Worm (Caenorhabditis elegans) whole organism, L4/young adult: ENCODE measurements around the gene ZK632.4.

ENCODE experiments used
- W03F9.2 ChIP-seq: fragments of 150-350 bp; optimal IDR thresholded peaks from 2 replicates; lab custom pipeline; 2014; ENCODE audit warnings: missing biosample characterization, missing genetic modification characterization
- dao-5 ChIP-seq: sonication (generic microtip); optimal IDR thresholded peaks from 2 replicates; lab custom pipeline; 2016; ENCODE audit warnings: missing genotype, missing genetic modification characterization, moderate library complexity, missing compliant biosample characterization
- him-1 ChIP-seq: sonication (generic microtip); optimal IDR thresholded peaks from 2 replicates; lab custom pipeline; 2016; ENCODE audit warnings: missing genotype, missing genetic modification reagents, missing genetic modification characterization, missing compliant biosample characterization

The ZK632.4 gene

DNA sequence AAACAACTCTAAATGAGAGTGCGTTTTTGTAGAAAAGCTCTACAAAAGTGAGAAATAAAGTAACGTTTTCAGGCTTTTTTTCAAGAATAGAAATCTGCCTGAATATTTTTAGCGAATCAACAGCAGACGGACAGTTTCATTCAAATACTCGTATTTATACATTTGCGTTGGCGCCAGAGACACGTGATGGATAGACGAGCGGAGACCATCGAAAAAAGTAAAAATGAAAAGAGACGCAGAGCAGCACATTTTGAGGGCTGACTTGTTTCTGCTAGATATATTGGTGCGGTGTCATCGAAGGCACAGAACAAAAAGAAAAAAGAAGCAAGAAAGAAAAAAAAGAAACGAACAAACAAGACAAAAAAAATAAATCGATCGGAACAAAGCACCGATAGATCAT is 18.8 kb upstream of the ZK632.4 start:
- TF ChIP-seq him-1 (tag; lab: Kevin White, UChicago): no peak
- TF ChIP-seq W03F9.2 (tag; lab: Kevin White, UChicago): no peak
- TF ChIP-seq dao-5 (tag; lab: Kevin White, UChicago): no peak

DNA sequence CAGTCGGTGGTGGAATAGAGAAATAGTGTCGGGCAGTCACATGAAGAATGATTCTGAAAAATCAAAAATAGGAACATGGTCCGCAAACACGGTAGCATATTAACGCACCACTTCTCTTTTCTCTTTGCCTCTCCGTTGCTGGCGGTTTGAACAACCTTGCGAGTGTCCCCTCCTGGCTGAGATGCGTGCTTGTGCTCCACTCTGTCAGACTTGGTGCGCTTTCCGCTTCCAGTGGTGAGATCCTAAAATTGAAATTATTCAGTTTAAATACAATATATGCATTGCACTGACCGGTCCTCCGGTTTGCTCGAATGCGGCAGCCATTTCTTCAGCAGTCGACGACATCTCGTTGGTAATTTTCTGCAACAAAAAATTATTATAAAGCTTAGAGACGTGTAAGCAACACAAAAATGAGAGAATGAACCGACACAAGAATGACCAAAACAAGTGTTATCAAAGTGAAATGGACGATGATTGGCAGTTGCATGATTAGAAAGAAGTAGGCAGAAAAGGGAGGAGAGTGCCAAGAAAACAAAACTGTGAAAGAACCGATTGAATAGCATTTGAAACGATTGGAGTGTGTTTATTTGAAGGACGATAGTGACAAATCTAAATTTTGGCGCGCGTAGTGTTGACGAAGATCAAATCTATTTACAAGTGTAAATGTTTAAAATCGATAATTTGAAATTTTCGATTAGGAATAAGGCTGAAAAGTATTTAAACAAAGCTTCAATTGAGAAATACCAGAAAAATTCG is 18.0 kb upstream of the ZK632.4 start, which contains the start of gene ZK632.9:
TSS of gene ZK632.9 (minus strand) at position 360 of the 756 bp plus-strand sequence.
- no peak for TF ChIP-seq dao-5 (tag; lab: Kevin White, UChicago)

DNA sequence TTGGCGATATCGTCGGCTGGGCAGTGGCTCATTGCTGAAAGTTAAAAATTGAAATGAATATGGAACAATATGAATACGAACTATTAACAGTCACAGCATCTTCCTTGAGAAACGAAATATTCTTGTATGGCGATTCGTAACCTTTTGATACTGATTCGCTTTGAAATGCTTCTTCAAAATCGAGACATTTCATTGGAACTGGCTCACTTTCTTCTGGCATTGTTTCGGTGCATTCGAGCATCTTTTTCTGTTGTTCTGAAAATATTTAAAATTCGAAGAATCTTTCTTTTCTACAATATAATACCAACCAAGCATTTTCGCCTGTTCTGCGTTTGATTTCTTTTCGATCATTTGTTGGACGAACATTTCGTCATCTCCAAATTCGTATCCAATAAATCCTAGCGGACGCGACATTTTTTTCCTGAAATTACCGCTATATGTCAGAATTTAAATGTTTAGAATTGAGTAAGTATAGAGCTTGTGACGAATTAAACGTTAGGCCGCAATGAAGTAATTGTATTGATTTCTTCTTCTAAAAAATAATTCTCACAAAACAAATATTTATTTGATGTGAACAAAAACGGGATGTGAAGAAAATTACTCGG is 17.2 kb upstream of the ZK632.4 start, which contains the start of gene lin-52:
TSS of gene lin-52 (minus strand) at position 421 of the 605 bp plus-strand sequence.
- TF ChIP-seq dao-5 (tag; lab: Kevin White, UChicago): no peak
- TF ChIP-seq W03F9.2 (tag; lab: Kevin White, UChicago): no peak
- TF ChIP-seq him-1 (tag; lab: Kevin White, UChicago): no peak

DNA sequence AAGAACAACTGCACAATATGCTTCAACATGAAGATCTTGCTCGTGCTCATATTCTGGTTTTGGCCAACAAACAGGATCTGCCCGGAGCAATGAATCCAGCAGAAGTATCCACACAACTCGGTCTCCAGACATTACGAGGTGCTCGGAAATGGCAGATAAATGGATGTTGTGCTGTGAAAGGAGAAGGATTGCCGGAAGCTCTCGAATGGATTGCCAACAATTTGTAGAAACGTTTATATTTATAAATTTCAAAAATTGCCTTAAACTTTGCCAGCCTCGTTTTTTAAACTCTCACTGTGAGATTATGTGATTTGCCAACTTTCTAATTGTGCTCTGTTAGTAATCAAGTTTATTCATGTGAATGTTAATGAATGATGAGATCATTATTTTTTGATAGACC is 16.5 kb upstream of the ZK632.4 start:
- no peak for TF ChIP-seq him-1 (tag; lab: Kevin White, UChicago)
- TF ChIP-seq dao-5 (tag; lab: Kevin White, UChicago): no peak
- no peak for TF ChIP-seq W03F9.2 (tag; lab: Kevin White, UChicago)

DNA sequence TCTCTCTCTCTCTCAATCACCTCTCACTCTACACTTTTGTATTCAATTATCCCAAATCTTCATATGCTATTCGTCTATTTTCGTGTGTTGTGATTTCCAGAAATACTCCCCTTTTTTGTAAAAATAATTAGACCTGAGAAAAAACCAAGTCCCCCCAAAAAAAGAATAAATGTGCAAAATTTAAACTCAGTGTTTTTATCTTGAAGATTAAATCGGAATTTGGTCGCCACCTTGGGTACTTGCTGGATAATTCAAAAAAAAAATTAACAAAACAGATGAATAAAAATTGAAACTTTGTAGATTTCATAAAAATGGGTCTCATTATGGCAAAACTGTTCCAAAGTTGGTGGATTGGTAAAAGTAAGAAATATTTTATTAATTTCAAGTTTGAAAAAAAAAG is 15.7 kb upstream of the ZK632.4 start, which contains the start of gene arl-5:
TSS of gene arl-5 (plus strand) at position 301 of the 400 bp plus-strand sequence.
- TF ChIP-seq W03F9.2 (tag; lab: Kevin White, UChicago): no peak
- no peak for TF ChIP-seq him-1 (tag; lab: Kevin White, UChicago)
- no peak for TF ChIP-seq dao-5 (tag; lab: Kevin White, UChicago)

DNA sequence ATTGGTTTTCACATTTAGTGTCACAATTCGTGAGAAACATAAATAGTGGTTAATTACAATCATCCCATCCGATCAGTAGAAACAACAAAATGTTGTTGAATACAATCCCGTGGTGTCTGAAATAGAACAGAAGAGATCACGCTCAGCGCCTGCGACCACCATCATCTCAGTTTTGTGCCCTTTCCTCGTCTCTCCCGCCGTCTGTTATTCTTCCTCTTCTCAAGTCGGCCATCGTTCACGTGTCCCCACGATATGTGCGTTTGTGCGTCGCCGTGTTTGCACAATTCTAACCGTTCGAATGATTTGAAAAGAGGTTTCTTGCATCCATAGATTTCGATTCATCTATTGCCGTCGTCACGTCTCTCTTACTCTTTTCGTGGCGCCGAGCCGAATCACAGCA is 11.5 kb upstream of the ZK632.4 start, which contains the start of gene panl-3:
TSS of gene panl-3 (plus strand) at position 294 of the 400 bp plus-strand sequence.
- TF ChIP-seq W03F9.2 (tag; lab: Kevin White, UChicago) (no peak), dao-5 (tag; lab: Kevin White, UChicago) (no peak), him-1 (tag; lab: Kevin White, UChicago) (no peak)

DNA sequence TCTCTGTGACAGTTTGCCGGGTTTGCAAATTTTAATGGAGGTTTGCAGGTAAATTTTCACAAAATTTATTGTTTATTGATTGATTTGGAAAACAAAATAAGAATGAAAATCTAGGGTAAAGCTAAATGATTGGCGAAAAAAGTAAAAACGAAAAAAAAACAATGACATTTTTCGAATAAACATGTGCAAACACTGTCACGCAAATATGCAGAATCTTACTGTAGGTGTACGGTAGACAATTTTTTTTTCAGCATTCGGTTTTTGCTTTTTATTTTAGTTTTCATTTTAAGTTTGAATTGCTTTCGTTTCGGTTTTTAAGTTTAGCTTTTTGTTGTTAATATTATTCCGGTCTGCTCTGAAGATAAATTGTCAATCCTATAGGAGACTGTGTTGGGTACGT is 10.6 kb upstream of the ZK632.4 start:
- no peak for TF ChIP-seq him-1 (tag; lab: Kevin White, UChicago)
- TF ChIP-seq W03F9.2 (tag; lab: Kevin White, UChicago): peak; percentile 61

DNA sequence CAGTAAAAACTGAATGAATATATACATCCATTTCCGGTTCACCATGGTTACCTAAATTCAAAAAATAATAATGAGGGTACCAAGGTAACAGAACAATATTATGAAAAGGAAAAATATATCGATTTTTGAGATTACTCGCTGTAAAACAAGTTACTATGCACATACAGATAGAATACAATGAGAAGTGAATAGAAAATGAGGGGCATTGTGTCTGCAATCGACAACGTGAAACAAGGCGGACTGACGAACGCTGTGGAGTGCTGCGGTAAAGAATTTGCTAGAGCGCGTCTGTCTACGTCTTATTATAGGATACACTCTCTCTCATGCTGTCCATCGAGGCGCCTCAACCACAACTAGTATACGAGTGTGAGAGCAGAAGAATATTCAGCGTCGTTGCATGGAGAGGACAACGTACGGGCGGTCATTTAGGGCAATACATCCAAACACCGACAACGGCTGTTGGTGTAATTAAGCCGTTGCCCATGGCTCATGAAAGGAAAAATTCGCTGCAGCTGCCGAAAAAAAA is 9.9 kb upstream of the ZK632.4 start, which contains the start of gene cnx-1:
TSS of gene cnx-1 (minus strand) at position 51 of the 526 bp plus-strand sequence.
- no peak for TF ChIP-seq him-1 (tag; lab: Kevin White, UChicago)
- TF ChIP-seq W03F9.2 (tag; lab: Kevin White, UChicago): no peak
- TF ChIP-seq dao-5 (tag; lab: Kevin White, UChicago): no peak

DNA sequence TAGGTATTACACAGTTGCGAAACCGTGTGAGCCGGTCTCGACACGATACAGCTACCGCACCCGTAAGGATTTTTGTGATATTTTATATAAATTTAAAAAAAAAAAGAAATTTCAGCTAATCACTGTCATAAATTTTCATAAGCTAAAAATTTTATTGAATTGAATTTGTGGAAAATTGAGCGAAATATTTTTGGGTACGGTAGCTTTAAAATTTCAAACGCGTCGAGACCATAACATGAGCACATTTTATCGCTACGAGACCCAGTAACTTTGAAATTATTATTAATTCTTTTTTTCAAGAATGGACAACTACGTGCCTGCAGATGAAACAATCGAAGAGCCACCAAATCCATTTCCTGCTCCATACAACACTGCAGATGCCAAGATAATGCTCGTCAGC is 5.9 kb upstream of the ZK632.4 start, which contains the start of gene ZK632.14:
TSS of gene ZK632.14 (plus strand) at position 301 of the 400 bp plus-strand sequence.
- TF ChIP-seq dao-5 (tag; lab: Kevin White, UChicago) (no peak), W03F9.2 (tag; lab: Kevin White, UChicago) (no peak), him-1 (tag; lab: Kevin White, UChicago) (no peak)

DNA sequence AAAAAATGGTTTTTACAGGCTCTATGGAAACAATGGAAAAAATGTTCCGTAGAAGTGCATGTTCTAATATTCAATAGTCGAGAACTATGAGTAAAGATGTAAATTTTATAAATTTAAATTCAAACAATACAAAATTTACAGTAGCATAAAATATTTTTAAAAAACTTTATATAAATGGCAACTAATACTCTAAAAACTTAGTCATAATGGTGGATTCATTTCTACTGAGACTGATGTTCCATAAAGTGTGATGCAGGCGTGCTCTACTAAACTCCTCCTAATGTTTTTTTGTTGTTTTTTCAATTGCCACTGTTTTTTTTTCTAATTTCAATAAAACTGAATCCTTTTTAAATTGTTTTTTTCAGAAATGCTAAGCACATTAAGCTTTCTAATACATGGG is 925 bp upstream of the ZK632.4 start, which contains the start of gene gtap-2:
TSS of gene gtap-2 (plus strand) at position 366 of the 400 bp plus-strand sequence.
- TF ChIP-seq W03F9.2 (tag; lab: Kevin White, UChicago) (peak; percentile 56), him-1 (tag; lab: Kevin White, UChicago) (no peak), dao-5 (tag; lab: Kevin White, UChicago) (no peak)

DNA sequence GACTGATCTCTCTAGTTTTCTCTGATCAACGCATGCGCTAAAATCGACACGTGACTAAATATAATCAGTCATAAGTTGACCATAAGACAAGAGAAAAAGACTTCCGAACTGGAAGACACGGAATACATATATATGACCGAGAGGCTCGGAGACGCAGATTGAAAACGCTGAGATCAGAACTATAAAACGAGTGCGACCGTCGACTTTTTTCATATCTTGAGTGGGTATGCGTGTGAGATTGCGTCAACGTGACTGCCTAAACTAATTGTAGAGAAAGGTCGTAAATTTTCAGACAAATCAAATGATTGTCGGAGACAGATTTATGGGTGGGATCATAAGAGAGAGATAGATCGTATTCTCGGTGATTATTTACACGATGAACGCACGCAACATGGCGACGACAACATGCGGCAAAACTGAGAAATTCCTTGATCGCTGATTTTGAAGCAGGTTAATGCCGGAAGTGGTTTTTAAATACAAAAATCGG is 349 bp upstream of the ZK632.4 start:
- TF ChIP-seq W03F9.2 (tag; lab: Kevin White, UChicago) (no peak), dao-5 (tag; lab: Kevin White, UChicago) (no peak), him-1 (tag; lab: Kevin White, UChicago) (no peak)

DNA sequence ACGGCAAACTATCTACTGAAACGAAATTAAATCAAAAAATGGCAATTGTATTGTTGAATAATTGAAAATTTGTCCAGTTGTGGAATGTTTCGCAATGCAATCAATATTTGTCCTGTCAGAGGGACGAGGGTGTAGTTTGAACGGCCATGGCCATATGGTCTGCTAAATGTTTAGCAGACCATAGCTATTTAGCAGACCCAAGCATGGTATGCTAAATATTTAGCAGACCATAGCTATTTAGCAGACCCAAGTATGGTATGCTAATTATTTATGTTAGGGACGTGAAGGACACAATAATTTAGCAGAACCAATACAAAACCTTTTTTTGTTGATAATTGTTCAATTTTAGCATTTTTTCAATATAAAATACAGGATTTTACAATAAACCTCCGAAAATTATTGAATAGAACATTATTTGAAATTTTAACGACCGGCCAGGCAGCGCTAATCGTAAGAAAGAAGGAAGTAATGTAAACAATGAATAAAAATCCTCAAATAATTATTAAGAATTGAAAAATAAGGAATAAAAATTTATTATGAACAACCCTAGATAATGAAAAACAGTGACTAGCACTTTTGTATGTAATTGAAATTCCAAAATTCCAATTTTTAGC is 2.1 kb downstream of the ZK632.4 start, which contains the start of gene riok-3:
TSS of gene riok-3 (minus strand) at position 15 of the 614 bp plus-strand sequence.
- TF ChIP-seq him-1 (tag; lab: Kevin White, UChicago): no peak
- TF ChIP-seq W03F9.2 (tag; lab: Kevin White, UChicago): no peak
- no peak for TF ChIP-seq dao-5 (tag; lab: Kevin White, UChicago)
